Worm (Caenorhabditis elegans) whole organism, early embryonic: ENCODE measurements around the gene str-165.

Source experiments
- B0310.2 ChIP-seq: sonication (generic microtip); optimal IDR thresholded peaks from 2 replicates; lab custom pipeline; 2016; ENCODE audit warnings: mild to moderate bottlenecking, missing genetic modification characterization, missing compliant biosample characterization
- aly-1 ChIP-seq: sonication (generic microtip); optimal IDR thresholded peaks from 2 replicates; lab custom pipeline; 2016; ENCODE audit warnings: missing genetic modification characterization, missing compliant biosample characterization
- ama-1 ChIP-seq: fragments of 150-350 bp; optimal IDR thresholded peaks from 2 replicates; lab custom pipeline; 2014
- ets-7 ChIP-seq: sonication (generic microtip); optimal IDR thresholded peaks from 2 replicates; lab custom pipeline; 2016; ENCODE audit warnings: missing genotype, missing genetic modification characterization, missing compliant biosample characterization
- flt-1 ChIP-seq: fragments of 200-800 bp; sonication (Bioruptor generic); IDR thresholded peaks from 2 replicates; pipeline ENCODE4 v1.3.6; 2022; ENCODE audit warnings: missing genetic modification characterization, missing compliant biosample characterization
- hmg-4 ChIP-seq: fragments of 200-800 bp; sonication (Bioruptor generic); optimal IDR thresholded peaks from 2 replicates; lab custom pipeline; 2018; ENCODE audit warnings: mild to moderate bottlenecking, missing genetic modification characterization, missing compliant biosample characterization
- hnd-1 ChIP-seq: sonication (generic microtip); optimal IDR thresholded peaks from 2 replicates; lab custom pipeline; 2016; ENCODE audit warnings: missing genetic modification characterization, missing compliant biosample characterization
- scrt-1 ChIP-seq: fragments of 200-800 bp; sonication (Bioruptor generic); IDR thresholded peaks from 2 replicates; pipeline ENCODE4 v1.3.6; 2022; ENCODE audit warnings: missing genetic modification characterization, missing compliant biosample characterization
- tbx-11 ChIP-seq: fragments of 200-800 bp; sonication (Bioruptor generic); IDR thresholded peaks from 2 replicates; pipeline ENCODE4 v1.3.6; 2022; ENCODE audit warnings: missing genetic modification characterization, missing compliant biosample characterization
- tbx-37 ChIP-seq: fragments of 200-800 bp; sonication (Bioruptor generic); conservative IDR thresholded peaks from 2 replicates; pipeline ENCODE4 v1.3.6; 2022; ENCODE audit warnings: missing genetic modification reagents, missing genetic modification characterization, missing compliant biosample characterization

- TF ChIP-seq aly-1 (tag; lab: Kevin White, UChicago), result no peak
- TF ChIP-seq tbx-11 (GFP tag; lab: Robert Waterston, UW), result no peak
- no peak for TF ChIP-seq scrt-1 (GFP tag; lab: Robert Waterston, UW)
- no peak for TF ChIP-seq ama-1 (lab: Kevin White, UChicago)
- TF ChIP-seq flt-1 (GFP tag; lab: Robert Waterston, UW), result no peak
- no peak for TF ChIP-seq B0310.2 (tag; lab: Kevin White, UChicago)
- TF ChIP-seq ets-7 (tag; lab: Kevin White, UChicago), result no peak
- no peak for TF ChIP-seq hmg-4 (GFP tag; lab: Kevin White, UChicago)
- no peak for TF ChIP-seq tbx-37 (GFP tag; lab: Robert Waterston, UW)
- TF ChIP-seq hnd-1 (tag; lab: Kevin White, UChicago), result no peak
Measured at ce11 chrV:13845136-13845535, 14.2 kb downstream of the str-165 start, which contains the start of gene srx-131.
